Fruit fly (Drosophila melanogaster): ENCODE results near the gene Gr93b.

DNA sequence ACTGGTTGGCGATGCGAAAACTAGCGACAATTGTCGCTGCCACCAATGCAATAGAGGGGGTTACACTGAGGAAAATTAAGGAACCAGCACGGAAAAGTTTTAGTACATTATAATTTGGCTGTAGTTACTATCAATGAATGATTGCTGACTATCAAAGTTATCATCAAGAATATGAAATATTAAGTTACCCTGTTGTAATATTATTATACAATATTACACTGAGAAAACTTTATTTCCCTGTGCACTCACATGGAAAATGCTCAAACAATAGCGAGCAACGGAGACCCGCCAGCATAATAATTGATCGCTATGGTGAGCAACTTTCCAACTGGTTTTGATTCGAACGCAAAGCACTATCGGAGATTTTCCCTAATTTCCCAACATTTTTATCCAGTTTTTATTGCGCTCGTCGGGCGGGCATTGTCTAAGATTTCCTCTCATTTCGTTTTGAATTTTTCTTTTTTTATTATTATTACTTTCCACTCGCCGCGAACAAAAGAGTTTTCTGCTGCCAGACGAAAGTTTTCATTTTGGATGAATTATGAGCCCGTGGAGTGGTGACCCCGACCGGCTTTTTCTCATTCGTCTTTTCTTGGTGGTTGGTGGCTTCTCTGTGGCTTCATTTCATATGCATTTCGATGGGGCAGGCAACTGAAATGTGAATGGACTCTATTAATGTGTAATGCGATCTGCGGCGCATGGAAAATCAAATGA is 18.7 kb upstream of the Gr93b start:
- no peak for TF ChIP-seq CG8478 (optimal IDR thresholded peaks at IDR 0.05)
- TF ChIP-seq CTCF (optimal IDR thresholded peaks at IDR 0.05): no peak
